Fruit fly (Drosophila melanogaster) whole organism, adult: Measurements from ENCODE around the gene Rpt5.

Experiments
- CG11617 ChIP-seq: fragments of 200-800 bp; sonication (Bioruptor generic); optimal IDR thresholded peaks from 2 replicates; lab custom pipeline; 2017; ENCODE audit warnings: mild to moderate bottlenecking, missing biosample characterization, missing genetic modification reagents, missing genetic modification characterization
- CG12768 ChIP-seq: fragments of 200-800 bp; sonication (Bioruptor generic); optimal IDR thresholded peaks from 2 replicates; lab custom pipeline; 2017; ENCODE audit warnings: missing biosample characterization, missing genetic modification characterization, mild to moderate bottlenecking, moderate library complexity, missing genetic modification reagents
- CG14711 ChIP-seq: fragments of 200-800 bp; sonication (Bioruptor generic); optimal IDR thresholded peaks from 2 replicates; lab custom pipeline; 2018; ENCODE audit warnings: missing biosample characterization, mild to moderate bottlenecking, missing genetic modification characterization, moderate library complexity
- CG1620 ChIP-seq: fragments of 200-800 bp; sonication (Bioruptor generic); optimal IDR thresholded peaks from 2 replicates; lab custom pipeline; 2016; ENCODE audit warnings: missing biosample characterization, missing genetic modification characterization
- CG33017 ChIP-seq: fragments of 200-800 bp; sonication (Bioruptor generic); optimal IDR thresholded peaks from 2 replicates; lab custom pipeline; 2018; ENCODE audit warnings: missing biosample characterization, mild to moderate bottlenecking, missing genetic modification characterization, moderate library complexity
- CG5204 ChIP-seq: fragments of 200-800 bp; sonication (Bioruptor generic); optimal IDR thresholded peaks from 2 replicates; lab custom pipeline; 2016; ENCODE audit warnings: missing biosample characterization, missing genetic modification characterization
- CG7045 ChIP-seq: fragments of 200-800 bp; sonication (Bioruptor generic); optimal IDR thresholded peaks from 2 replicates; lab custom pipeline; 2017; ENCODE audit warnings: missing biosample characterization, mild to moderate bottlenecking, missing genetic modification characterization
- CG7101 ChIP-seq: fragments of 200-800 bp; sonication (Bioruptor generic); optimal IDR thresholded peaks from 2 replicates; lab custom pipeline; 2018; ENCODE audit warnings: missing biosample characterization, mild to moderate bottlenecking, missing genetic modification characterization, moderate library complexity
- Clk ChIP-seq: fragments of 200-800 bp; sonication (Bioruptor generic); optimal IDR thresholded peaks from 2 replicates; lab custom pipeline; 2017; ENCODE audit warnings: missing biosample characterization, missing genetic modification characterization
- Crg-1 ChIP-seq: fragments of 200-800 bp; sonication (Bioruptor generic); optimal IDR thresholded peaks from 2 replicates; lab custom pipeline; 2016; ENCODE audit warnings: missing biosample characterization, missing genetic modification characterization
- Hr96 ChIP-seq: fragments of 200-800 bp; sonication (Bioruptor generic); optimal IDR thresholded peaks from 2 replicates; lab custom pipeline; 2016; ENCODE audit warnings: missing biosample characterization, missing genetic modification characterization
- Mnt ChIP-seq: fragments of 200-800 bp; sonication (Bioruptor generic); optimal IDR thresholded peaks from 2 replicates; lab custom pipeline; 2016; ENCODE audit warnings: missing biosample characterization, mild to moderate bottlenecking, missing genetic modification characterization
- bab1 ChIP-seq: fragments of 200-800 bp; sonication (Bioruptor generic); optimal IDR thresholded peaks from 3 replicates; lab custom pipeline; 2019; ENCODE audit warnings: missing biosample characterization, mild to moderate bottlenecking, missing genetic modification characterization, moderate library complexity
- cic ChIP-seq: fragments of 200-800 bp; sonication (Bioruptor generic); optimal IDR thresholded peaks from 2 replicates; lab custom pipeline; 2017; ENCODE audit warnings: missing biosample characterization, mild to moderate bottlenecking, missing genetic modification characterization, moderate library complexity
- cnc ChIP-seq, 2 experiments: fragments of >200 bp; optimal IDR thresholded peaks; 2 replicates each; lab custom pipeline; 2017
- kay ChIP-seq: fragments of 200-800 bp; sonication (Bioruptor generic); peaks from one replicate; lab custom pipeline; 2016; ENCODE audit warnings: missing biosample characterization, missing genetic modification characterization, borderline replicate concordance
- ovo ChIP-seq: fragments of 200-800 bp; sonication (Bioruptor generic); optimal IDR thresholded peaks from 2 replicates; lab custom pipeline; 2016; ENCODE audit warnings: missing biosample characterization, missing genetic modification characterization
- pad ChIP-seq: fragments of 200-800 bp; sonication (Bioruptor generic); optimal IDR thresholded peaks from 3 replicates; lab custom pipeline; 2017; ENCODE audit warnings: missing biosample characterization, missing genetic modification characterization, mild to moderate bottlenecking, moderate library complexity, missing genetic modification reagents
- tj ChIP-seq: fragments of 200-800 bp; sonication (Bioruptor generic); optimal IDR thresholded peaks from 3 replicates; lab custom pipeline; 2017; ENCODE audit warnings: missing biosample characterization, mild to moderate bottlenecking, missing genetic modification characterization, moderate library complexity
- toe ChIP-seq: fragments of 200-800 bp; sonication (Bioruptor generic); optimal IDR thresholded peaks from 2 replicates; lab custom pipeline; 2016; ENCODE audit warnings: missing biosample characterization, missing genetic modification characterization

Rpt5 gene

dm6 chr3R:23718297-23718941, 34.3 kb upstream of the Rpt5 start, which contains the start of gene nau:
Gene nau, minus strand, starts transcription at chr3R:23718357.
- TF ChIP-seq tj (GFP tag; lab: Kevin White, UChicago): no peak
- no peak for TF ChIP-seq CG1620 (GFP tag; lab: Kevin White, UChicago)
- no peak for TF ChIP-seq kay (GFP tag; lab: Kevin White, UChicago)
- TF ChIP-seq CG7045 (GFP tag; lab: Kevin White, UChicago): no peak
- TF ChIP-seq toe: no peak
- no peak for TF ChIP-seq CG12768 (GFP tag; lab: Kevin White, UChicago)
- no peak for TF ChIP-seq Mnt
- no peak for TF ChIP-seq cic (GFP tag; lab: Kevin White, UChicago)
- no peak for TF ChIP-seq cnc (optimal IDR thresholded peaks at IDR 0.05; lab: Kevin White, UChicago)
- TF ChIP-seq Crg-1 (GFP tag; lab: Kevin White, UChicago): no peak
- no peak for TF ChIP-seq CG7101 (tag; lab: Kevin White, UChicago)

DNA sequence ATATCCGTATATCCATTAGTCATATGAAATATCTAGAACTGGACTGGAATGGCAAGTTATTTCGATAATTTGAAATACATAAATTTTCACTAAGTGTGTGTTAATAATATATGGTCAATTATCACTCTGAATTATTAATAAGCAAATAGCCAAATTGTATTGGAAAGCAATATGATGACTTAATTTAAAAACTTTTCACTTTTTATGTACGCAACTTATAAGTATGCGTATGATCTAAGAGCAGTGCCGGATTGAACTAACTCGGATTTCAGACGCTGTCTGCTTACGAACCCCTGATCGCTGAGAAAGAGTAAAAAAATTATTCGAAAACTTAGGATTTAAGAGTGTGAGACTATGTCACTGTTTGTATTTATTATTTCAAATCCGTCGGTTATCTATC, 31.2 kb upstream of the Rpt5 start, which contains the start of gene CG10232:
TSS of gene CG10232 (minus strand) at position 101 of the 400 bp plus-strand sequence.
- TF ChIP-seq bab1 (GFP tag; lab: Kevin White, UChicago): no peak
- no peak for TF ChIP-seq CG1620 (GFP tag; lab: Kevin White, UChicago)
- no peak for TF ChIP-seq CG14711
- TF ChIP-seq cic (GFP tag; lab: Kevin White, UChicago): no peak
- no peak for TF ChIP-seq cnc (optimal IDR thresholded peaks at IDR 0.05; lab: Kevin White, UChicago)
- TF ChIP-seq tj (GFP tag; lab: Kevin White, UChicago): no peak
- TF ChIP-seq CG33017: no peak
- TF ChIP-seq CG11617: no peak
- TF ChIP-seq Clk (GFP tag; lab: Kevin White, UChicago): no peak
- TF ChIP-seq kay (GFP tag; lab: Kevin White, UChicago): no peak
- no peak for TF ChIP-seq CG12768 (GFP tag; lab: Kevin White, UChicago)
- no peak for TF ChIP-seq Hr96
- TF ChIP-seq ovo: no peak
- no peak for TF ChIP-seq toe

dm6 chr3R:23721936-23722335, 30.7 kb upstream of the Rpt5 start:
- TF ChIP-seq Hr96: peak; percentile 36
- TF ChIP-seq cnc (optimal IDR thresholded peaks at IDR 0.05; lab: Kevin White, UChicago): no peak
- peak; percentile 25 for TF ChIP-seq cic (GFP tag; lab: Kevin White, UChicago)
- TF ChIP-seq kay (GFP tag; lab: Kevin White, UChicago): peak; percentile 83
- peak; percentile 35 for TF ChIP-seq Mnt
- TF ChIP-seq CG12768 (GFP tag; lab: Kevin White, UChicago): no peak
- peak; percentile 30 for TF ChIP-seq CG7045 (GFP tag; lab: Kevin White, UChicago)
- peak; percentile 12 for TF ChIP-seq CG33017
- peak; percentile 60 for TF ChIP-seq CG1620 (GFP tag; lab: Kevin White, UChicago)
- no peak for TF ChIP-seq CG14711
- TF ChIP-seq CG5204: no peak
- peak; percentile 58 for TF ChIP-seq CG7101 (tag; lab: Kevin White, UChicago)
- TF ChIP-seq Crg-1 (GFP tag; lab: Kevin White, UChicago): peak; percentile 35
- TF ChIP-seq toe: peak; percentile 58
- TF ChIP-seq bab1 (GFP tag; lab: Kevin White, UChicago): peak; percentile 78

DNA sequence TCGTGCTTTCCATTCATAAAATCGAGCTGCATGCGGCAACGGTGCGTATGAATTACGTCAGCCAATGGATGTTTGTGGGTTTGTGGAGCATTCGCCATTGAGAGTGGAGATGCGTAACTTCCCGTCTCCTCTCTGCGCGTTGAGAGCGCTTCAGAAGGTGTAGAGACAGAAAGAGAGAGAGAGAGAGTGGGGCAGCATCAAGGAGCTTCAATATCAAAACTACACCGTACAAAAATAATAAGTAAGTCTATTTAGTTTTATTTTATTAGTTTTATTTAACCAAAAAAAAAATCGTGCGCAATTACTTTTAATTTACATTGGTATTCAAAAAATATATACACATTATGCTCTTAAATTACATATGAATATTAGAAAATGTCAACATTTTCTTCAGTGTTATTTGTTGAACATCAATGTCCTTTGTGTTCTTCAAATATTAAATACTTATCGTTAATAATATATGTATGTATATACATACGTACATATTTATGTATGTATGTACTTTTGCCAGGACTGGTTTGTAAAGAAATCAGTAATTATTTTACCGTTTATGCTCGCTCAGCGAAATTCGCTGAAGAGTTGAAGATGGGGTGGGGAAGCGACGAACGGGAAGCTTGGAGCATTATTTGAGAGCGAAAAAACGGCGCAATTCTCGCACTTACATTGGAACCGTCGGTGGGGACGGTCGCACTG, 29.9 kb upstream of the Rpt5 start, which contains the start of gene CG10365:
TSS of gene CG10365 (plus strand) at position 652 of the 693 bp plus-strand sequence.
- TF ChIP-seq toe: no peak
- TF ChIP-seq tj (GFP tag; lab: Kevin White, UChicago): peak; percentile 98
- no peak for TF ChIP-seq Crg-1 (GFP tag; lab: Kevin White, UChicago)
- TF ChIP-seq cic (GFP tag; lab: Kevin White, UChicago): no peak
- TF ChIP-seq CG5204: peak; percentile 27
- peak; percentile 73 for TF ChIP-seq CG7045 (GFP tag; lab: Kevin White, UChicago)
- peak; percentile 78 for TF ChIP-seq CG7101 (tag; lab: Kevin White, UChicago)
- peak; percentile 83 for TF ChIP-seq CG33017
- TF ChIP-seq bab1 (GFP tag; lab: Kevin White, UChicago): no peak
- TF ChIP-seq Mnt: no peak
- TF ChIP-seq Clk (GFP tag; lab: Kevin White, UChicago): no peak
- no peak for TF ChIP-seq CG12768 (GFP tag; lab: Kevin White, UChicago)
- TF ChIP-seq pad (GFP tag; lab: Kevin White, UChicago): peak; percentile 98
- peak; percentile 83 for TF ChIP-seq CG14711
- TF ChIP-seq kay (GFP tag; lab: Kevin White, UChicago): peak; percentile 81

DNA sequence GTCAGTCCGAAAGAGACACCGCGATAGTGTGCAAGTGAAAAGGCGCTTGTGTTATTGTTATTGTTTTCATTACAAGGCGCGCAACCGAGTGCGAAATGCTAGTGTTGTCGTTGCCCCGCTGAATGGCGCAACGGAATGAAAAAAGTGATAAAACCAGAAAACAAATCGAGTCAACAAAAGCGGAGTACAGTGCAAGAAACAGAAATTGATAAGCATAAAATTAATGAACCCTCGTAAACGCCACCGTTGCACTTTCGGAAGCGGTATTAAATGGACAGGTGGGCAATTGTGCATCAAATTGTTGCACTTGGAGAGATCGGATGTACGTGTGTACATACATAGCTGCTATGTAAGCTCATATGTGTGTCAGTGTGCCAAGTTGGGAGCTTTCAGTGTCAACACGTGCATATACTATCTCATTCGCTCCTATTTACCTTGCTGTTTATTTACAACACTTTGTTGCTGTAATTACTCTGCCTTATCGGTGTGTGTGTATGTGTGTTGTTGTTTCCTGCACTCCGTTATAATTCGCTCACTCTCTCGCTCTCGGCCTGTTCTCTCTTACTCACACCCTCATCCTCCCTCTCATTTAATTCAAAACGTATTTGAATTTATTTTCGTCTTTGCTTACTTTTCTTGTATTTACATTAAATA, 29.2 kb upstream of the Rpt5 start:
- peak; percentile 54 for TF ChIP-seq toe
- peak; percentile 79 for TF ChIP-seq CG11617
- TF ChIP-seq cnc (optimal IDR thresholded peaks at IDR 0.05; lab: Kevin White, UChicago): no peak
- peak; percentile 91 for TF ChIP-seq Mnt
- TF ChIP-seq bab1 (GFP tag; lab: Kevin White, UChicago): peak; percentile 4
- no peak for TF ChIP-seq CG14711
- peak; percentile 80 for TF ChIP-seq CG7045 (GFP tag; lab: Kevin White, UChicago)
- peak; percentile 72 for TF ChIP-seq CG33017
- peak; percentile 81 for TF ChIP-seq Clk (GFP tag; lab: Kevin White, UChicago)
- peak; percentile 11 for TF ChIP-seq CG5204
- TF ChIP-seq cic (GFP tag; lab: Kevin White, UChicago): peak; percentile 99
- TF ChIP-seq Hr96: peak; percentile 65
- TF ChIP-seq kay (GFP tag; lab: Kevin White, UChicago): peak; percentile 98
- TF ChIP-seq CG1620 (GFP tag; lab: Kevin White, UChicago): no peak
- peak; percentile 94 for TF ChIP-seq ovo
- peak; percentile 55 for TF ChIP-seq CG12768 (GFP tag; lab: Kevin White, UChicago)
- peak; percentile 77 for TF ChIP-seq CG7101 (tag; lab: Kevin White, UChicago)
- peak; percentile 89 for TF ChIP-seq pad (GFP tag; lab: Kevin White, UChicago)
- peak; percentile 92 for TF ChIP-seq Crg-1 (GFP tag; lab: Kevin White, UChicago)
- TF ChIP-seq tj (GFP tag; lab: Kevin White, UChicago): peak; percentile 88
